Fruit fly (Drosophila melanogaster) whole organism, wandering third instar larva: ENCODE measurements around the gene CG12182.
A peak's percentile ranks its signal among the peaks of the same experiment; 100 is the strongest.

Experiments used
- Abd-B ChIP-seq: fragments of >200 bp; optimal IDR thresholded peaks from 2 replicates; lab custom pipeline; 2017; ENCODE audit warnings: missing biosample characterization, missing genetic modification characterization
- CG32264 ChIP-seq: fragments of 200-800 bp; sonication (Bioruptor generic); optimal IDR thresholded peaks from 2 replicates; lab custom pipeline; 2016; ENCODE audit warnings: missing biosample characterization, missing genetic modification characterization
- CG9705 ChIP-seq: fragments of 200-800 bp; sonication (Bioruptor generic); optimal IDR thresholded peaks from 2 replicates; lab custom pipeline; 2018; ENCODE audit warnings: missing biosample characterization, mild to moderate bottlenecking, missing genetic modification characterization
- CrebA ChIP-seq: fragments of 200-800 bp; sonication (Bioruptor generic); optimal IDR thresholded peaks from 2 replicates; lab custom pipeline; 2016; ENCODE audit warnings: missing biosample characterization, mild to moderate bottlenecking, missing genetic modification characterization, borderline replicate concordance
- Dfd ChIP-seq: fragments of >200 bp; optimal IDR thresholded peaks from 2 replicates; lab custom pipeline; 2017; ENCODE audit warnings: missing biosample characterization, missing genetic modification characterization
- Dif ChIP-seq: fragments of 200-275, 200-300 bp; sonication (Bioruptor generic); optimal IDR thresholded peaks from 2 replicates; lab custom pipeline; 2018; ENCODE audit warnings: missing biosample characterization, missing genetic modification characterization; ENCODE audit not compliant: partially characterized antibody
- GATAd ChIP-seq: sonication (Bioruptor generic); optimal IDR thresholded peaks from 2 replicates; lab custom pipeline; 2016; ENCODE audit warnings: missing biosample characterization, missing genetic modification characterization
- HLH106 ChIP-seq: fragments of 200-800 bp; optimal IDR thresholded peaks from 3 replicates; lab custom pipeline; 2019; ENCODE audit warnings: missing biosample characterization, mild to moderate bottlenecking, missing genetic modification characterization, moderate library complexity
- Hnf4 ChIP-seq: fragments of 200-800 bp; sonication (Bioruptor generic); optimal IDR thresholded peaks from 2 replicates; lab custom pipeline; 2016; ENCODE audit warnings: missing biosample characterization, mild to moderate bottlenecking, missing genetic modification characterization
- Hr78 ChIP-seq: fragments of >200 bp; optimal IDR thresholded peaks from 2 replicates; lab custom pipeline; 2017; ENCODE audit warnings: missing biosample characterization, missing genetic modification characterization
- Hr83 ChIP-seq: fragments of 200-300 bp; sonication (Bioruptor generic); optimal IDR thresholded peaks from 2 replicates; lab custom pipeline; 2016; ENCODE audit warnings: missing biosample characterization, mild to moderate bottlenecking, missing genetic modification characterization, moderate library complexity; ENCODE audit not compliant: poor library complexity, severe bottlenecking
- Jra ChIP-seq: sonication (Bioruptor generic); optimal IDR thresholded peaks from 2 replicates; lab custom pipeline; 2016; ENCODE audit warnings: missing biosample characterization, missing genetic modification characterization
- Mio ChIP-seq: sonication (Bioruptor generic); optimal IDR thresholded peaks from 2 replicates; lab custom pipeline; 2016; ENCODE audit warnings: missing biosample characterization, missing genetic modification characterization
- Myc ChIP-seq: fragments of >200 bp; optimal IDR thresholded peaks from 2 replicates; lab custom pipeline; 2017
- N ChIP-seq: fragments of >200 bp; optimal IDR thresholded peaks from 2 replicates; lab custom pipeline; 2018; ENCODE audit warnings: missing biosample characterization, missing external identifiers, missing genetic modification characterization
- OdsH ChIP-seq: fragments of 200-800 bp; sonication (Bioruptor generic); optimal IDR thresholded peaks from 2 replicates; lab custom pipeline; 2016; ENCODE audit warnings: missing biosample characterization, mild to moderate bottlenecking, missing genetic modification characterization
- Rel ChIP-seq, 2 experiments: fragments of 200-800 bp; sonication (Bioruptor generic) in 1 of 2; optimal IDR thresholded peaks; 2 replicates in 1 of 2; 3 replicates in 1 of 2; lab custom pipeline; 2016 to 2019; ENCODE audit warnings: mild to moderate bottlenecking in 2 of 2, missing biosample characterization in 2 of 2, missing genetic modification characterization in 2 of 2, moderate library complexity in 1 of 2
- Sp1 ChIP-seq: fragments of 200-800 bp; sonication (Bioruptor generic); optimal IDR thresholded peaks from 3 replicates; lab custom pipeline; 2019; ENCODE audit warnings: missing biosample characterization, mild to moderate bottlenecking, missing genetic modification characterization, moderate library complexity
- Vsx2 ChIP-seq: fragments of 200-300, 225-300 bp; sonication (Bioruptor generic); optimal IDR thresholded peaks from 2 replicates; lab custom pipeline; 2018; ENCODE audit warnings: missing biosample characterization, missing genetic modification characterization; ENCODE audit not compliant: partially characterized antibody
- br ChIP-seq: fragments of 200-800 bp; sonication (Bioruptor generic); optimal IDR thresholded peaks from 2 replicates; lab custom pipeline; 2016; ENCODE audit warnings: missing biosample characterization, missing genetic modification characterization
- brk ChIP-seq: fragments of 200-800 bp; sonication (Bioruptor generic); optimal IDR thresholded peaks from 2 replicates; lab custom pipeline; 2016; ENCODE audit warnings: missing biosample characterization, mild to moderate bottlenecking, missing genetic modification characterization
- dl ChIP-seq, 2 experiments: fragments of 175-275, 200-275 bp in 1 of 2; fragments of 200-275 bp in 1 of 2; sonication (Bioruptor generic); optimal IDR thresholded peaks; lab custom pipeline; 2018; ENCODE audit warnings: mild to moderate bottlenecking in 2 of 2, missing biosample characterization in 2 of 2, missing genetic modification characterization in 2 of 2, moderate library complexity in 2 of 2; ENCODE audit not compliant: partially characterized antibody in 2 of 2, insufficient read depth in 1 of 2
- dmrt93B ChIP-seq: fragments of 200-800 bp; sonication (Bioruptor generic); optimal IDR thresholded peaks from 2 replicates; lab custom pipeline; 2018; ENCODE audit warnings: missing biosample characterization, mild to moderate bottlenecking, missing genetic modification characterization
- dsf ChIP-seq: sonication (Bioruptor generic); optimal IDR thresholded peaks from 2 replicates; lab custom pipeline; 2016; ENCODE audit warnings: missing biosample characterization, missing genetic modification characterization, borderline replicate concordance
- ey ChIP-seq: fragments of 200-800 bp; sonication (Bioruptor generic); optimal IDR thresholded peaks from 2 replicates; lab custom pipeline; 2016; ENCODE audit warnings: missing biosample characterization, missing genetic modification characterization
- foxo ChIP-seq, 2 experiments: fragments of 200-800 bp; sonication (Bioruptor generic); optimal IDR thresholded peaks; 2 replicates in 1 of 2; 3 replicates in 1 of 2; lab custom pipeline; 2016 to 2017; ENCODE audit warnings: missing biosample characterization in 2 of 2, missing genetic modification characterization in 2 of 2
- fru ChIP-seq: fragments of 200-800 bp; sonication (Bioruptor generic); optimal IDR thresholded peaks from 3 replicates; lab custom pipeline; 2016; ENCODE audit warnings: missing biosample characterization, mild to moderate bottlenecking, missing genetic modification characterization
- h ChIP-seq: fragments of 200-800 bp; sonication (Bioruptor generic); optimal IDR thresholded peaks from 3 replicates; lab custom pipeline; 2016; ENCODE audit warnings: missing biosample characterization, mild to moderate bottlenecking, missing genetic modification characterization
- jim ChIP-seq: fragments of 175-275, 200-325 bp; sonication (Bioruptor generic); optimal IDR thresholded peaks from 2 replicates; lab custom pipeline; 2016; ENCODE audit warnings: missing biosample characterization, mild to moderate bottlenecking, missing genetic modification characterization
- lola ChIP-seq: fragments of >200 bp; optimal IDR thresholded peaks from 2 replicates; lab custom pipeline; 2017; ENCODE audit warnings: missing biosample characterization, missing genetic modification characterization
- pan ChIP-seq: fragments of >200 bp; optimal IDR thresholded peaks from 2 replicates; lab custom pipeline; 2017
- psq ChIP-seq: fragments of 200-800 bp; sonication (Bioruptor generic); optimal IDR thresholded peaks from 3 replicates; lab custom pipeline; 2017; ENCODE audit warnings: missing biosample characterization, mild to moderate bottlenecking, missing genetic modification characterization, moderate library complexity
- rgr ChIP-seq: fragments of 200-800 bp; sonication (Bioruptor generic); optimal IDR thresholded peaks from 3 replicates; lab custom pipeline; 2016; ENCODE audit warnings: missing biosample characterization, mild to moderate bottlenecking, missing genetic modification characterization
- sage ChIP-seq: fragments of 200-800 bp; sonication (Bioruptor generic); optimal IDR thresholded peaks from 2 replicates; lab custom pipeline; 2016; ENCODE audit warnings: missing biosample characterization, mild to moderate bottlenecking, missing genetic modification characterization
- sv ChIP-seq: fragments of 200-800 bp; sonication (Bioruptor generic); optimal IDR thresholded peaks from 3 replicates; lab custom pipeline; 2016; ENCODE audit warnings: missing biosample characterization, missing genetic modification characterization
- tai ChIP-seq: sonication (Bioruptor generic); optimal IDR thresholded peaks from 2 replicates; lab custom pipeline; 2016; ENCODE audit warnings: missing biosample characterization, missing genetic modification characterization
- usp ChIP-seq: fragments of >200 bp; optimal IDR thresholded peaks from 2 replicates; lab custom pipeline; 2017; ENCODE audit warnings: missing biosample characterization, missing genetic modification characterization
- woc ChIP-seq: sonication (Bioruptor generic); optimal IDR thresholded peaks from 2 replicates; lab custom pipeline; 2016; ENCODE audit warnings: missing biosample characterization, mild to moderate bottlenecking, missing genetic modification characterization

Gene CG12182

dm6 chr3L:2552844-2553839, 46.2 kb downstream of the CG12182 start:
- TF ChIP-seq Dif (GFP tag; lab: Kevin White, UChicago) (peak; percentile 14), jim (GFP tag; lab: Kevin White, UChicago) (peak; percentile 64), Rel (GFP tag; optimal IDR thresholded peaks at IDR 0.05; lab: Kevin White, UChicago) (peak; percentile 5), Rel (tag; optimal IDR thresholded peaks at IDR 0.05; lab: Kevin White, UChicago) (peak; percentile 24), psq (GFP tag; lab: Kevin White, UChicago) (peak; percentile 67), lola (GFP tag; lab: Kevin White, UChicago) (no peak), Hr83 (GFP tag; lab: Kevin White, UChicago) (no peak), Sp1 (GFP tag; lab: Kevin White, UChicago) (peak; percentile 19), CG32264 (no peak), woc (GFP tag; lab: Kevin White, UChicago) (no peak), h (no peak)

DNA sequence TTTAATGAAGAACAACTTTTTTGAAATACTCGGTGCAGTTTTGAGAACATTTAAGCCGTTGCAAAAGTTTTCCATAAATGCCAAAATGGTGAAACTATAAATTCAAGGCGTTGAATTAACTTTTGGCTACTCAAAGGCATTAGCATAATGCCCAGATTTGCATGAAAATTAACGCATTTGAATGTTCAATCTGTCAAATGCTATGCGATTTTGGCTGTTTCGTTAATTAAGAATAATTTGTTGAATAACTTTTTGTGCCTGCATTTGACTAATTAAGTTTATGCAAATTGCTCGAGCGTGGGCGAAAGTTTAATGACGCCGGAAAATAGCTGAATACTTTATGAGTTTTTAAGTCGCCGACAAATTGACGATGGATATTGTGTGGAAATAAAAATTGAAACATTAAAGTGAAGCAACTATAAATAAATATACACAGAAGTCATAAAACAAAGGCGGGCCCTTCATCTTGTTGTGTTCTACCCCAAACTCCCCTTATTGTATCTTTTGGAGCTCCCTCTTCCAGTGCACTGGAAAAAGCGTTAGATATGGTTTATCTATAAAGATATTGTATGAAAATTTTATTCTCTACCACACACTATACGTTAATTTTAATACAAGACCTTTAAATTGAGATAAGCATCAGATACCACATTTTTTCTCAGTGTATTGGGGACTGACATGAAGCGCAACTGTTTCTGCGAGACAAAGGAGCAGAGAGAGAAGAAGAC, 47.1 kb downstream of the CG12182 start:
- TF ChIP-seq N (GFP tag; lab: Kevin White, UChicago), result no peak
- TF ChIP-seq Rel (GFP tag; optimal IDR thresholded peaks at IDR 0.05; lab: Kevin White, UChicago), result no peak
- TF ChIP-seq Rel (tag; optimal IDR thresholded peaks at IDR 0.05; lab: Kevin White, UChicago), result peak; percentile 24
- peak; percentile 40 to 93 for TF ChIP-seq foxo (GFP tag; optimal IDR thresholded peaks at IDR 0.05; lab: Kevin White, UChicago)
- TF ChIP-seq dmrt93B (GFP tag; lab: Kevin White, UChicago), result peak; percentile 58
- peak; percentile 83 for TF ChIP-seq OdsH
- peak; percentile 89 for TF ChIP-seq psq (GFP tag; lab: Kevin White, UChicago)
- TF ChIP-seq CG32264, result peak; percentile 64
- TF ChIP-seq dl (GFP tag; optimal IDR thresholded peaks at IDR 0.05; lab: Kevin White, UChicago; ENCODE audit: insufficient read depth in 1 of 2, partially characterized antibody in 2 of 2), result no peak
- no peak for TF ChIP-seq Hr78 (GFP tag; lab: Kevin White, UChicago)
- TF ChIP-seq Sp1 (GFP tag; lab: Kevin White, UChicago), result peak; percentile 81
- no peak for TF ChIP-seq usp (GFP tag; lab: Kevin White, UChicago)
- TF ChIP-seq Abd-B, result no peak
- TF ChIP-seq sv, result no peak
- peak; percentile 77 for TF ChIP-seq HLH106 (tag; lab: Kevin White, UChicago)
- TF ChIP-seq lola (GFP tag; lab: Kevin White, UChicago), result no peak
- no peak for TF ChIP-seq jim (GFP tag; lab: Kevin White, UChicago)
- TF ChIP-seq brk (GFP tag; lab: Kevin White, UChicago), result peak; percentile 16
- peak; percentile 52 for TF ChIP-seq Jra (GFP tag; lab: Kevin White, UChicago)
- peak; percentile 58 for TF ChIP-seq tai (GFP tag; lab: Kevin White, UChicago)
- TF ChIP-seq dsf (GFP tag; lab: Kevin White, UChicago), result no peak
- peak; percentile 62 for TF ChIP-seq woc (GFP tag; lab: Kevin White, UChicago)
- no peak for TF ChIP-seq Mio
- TF ChIP-seq Vsx2, result no peak
- no peak for TF ChIP-seq Myc
- peak; percentile 97 for TF ChIP-seq h
- TF ChIP-seq fru, result peak; percentile 87
- TF ChIP-seq CG9705, result no peak
- peak; percentile 86 for TF ChIP-seq br (GFP tag; lab: Kevin White, UChicago)
- peak; percentile 87 for TF ChIP-seq ey
- TF ChIP-seq Dfd (GFP tag; lab: Kevin White, UChicago), result no peak
- TF ChIP-seq Hr83 (GFP tag; lab: Kevin White, UChicago), result peak; percentile 13
- no peak for TF ChIP-seq Dif (GFP tag; lab: Kevin White, UChicago)
- TF ChIP-seq pan (lab: Kevin White, UChicago), result no peak
- TF ChIP-seq CrebA, result no peak
- TF ChIP-seq GATAd (GFP tag; lab: Kevin White, UChicago), result peak; percentile 5
- peak; percentile 84 for TF ChIP-seq rgr (GFP tag; lab: Kevin White, UChicago)
- TF ChIP-seq Hnf4, result peak; percentile 74
- peak; percentile 60 for TF ChIP-seq sage (GFP tag; lab: Kevin White, UChicago)
